Fruit fly (Drosophila melanogaster) whole organism, wandering third instar larva: ENCODE data around the gene CG12783.

Experiments used
- Abd-B ChIP-seq: fragments of >200 bp; optimal IDR thresholded peaks from 2 replicates; lab custom pipeline; 2017; ENCODE audit warnings: missing biosample characterization, missing genetic modification characterization
- CG32264 ChIP-seq: fragments of 200-800 bp; sonication (Bioruptor generic); optimal IDR thresholded peaks from 2 replicates; lab custom pipeline; 2016; ENCODE audit warnings: missing biosample characterization, missing genetic modification characterization
- CG9705 ChIP-seq: fragments of 200-800 bp; sonication (Bioruptor generic); optimal IDR thresholded peaks from 2 replicates; lab custom pipeline; 2018; ENCODE audit warnings: missing biosample characterization, mild to moderate bottlenecking, missing genetic modification characterization
- CrebA ChIP-seq: fragments of 200-800 bp; sonication (Bioruptor generic); optimal IDR thresholded peaks from 2 replicates; lab custom pipeline; 2016; ENCODE audit warnings: missing biosample characterization, mild to moderate bottlenecking, missing genetic modification characterization, borderline replicate concordance
- Dfd ChIP-seq: fragments of >200 bp; optimal IDR thresholded peaks from 2 replicates; lab custom pipeline; 2017; ENCODE audit warnings: missing biosample characterization, missing genetic modification characterization
- Dif ChIP-seq: fragments of 200-275, 200-300 bp; sonication (Bioruptor generic); optimal IDR thresholded peaks from 2 replicates; lab custom pipeline; 2018; ENCODE audit warnings: missing biosample characterization, missing genetic modification characterization; ENCODE audit not compliant: partially characterized antibody
- Hnf4 ChIP-seq: fragments of 200-800 bp; sonication (Bioruptor generic); optimal IDR thresholded peaks from 2 replicates; lab custom pipeline; 2016; ENCODE audit warnings: missing biosample characterization, mild to moderate bottlenecking, missing genetic modification characterization
- Hr78 ChIP-seq: fragments of >200 bp; optimal IDR thresholded peaks from 2 replicates; lab custom pipeline; 2017; ENCODE audit warnings: missing biosample characterization, missing genetic modification characterization
- Hr83 ChIP-seq: fragments of 200-300 bp; sonication (Bioruptor generic); optimal IDR thresholded peaks from 2 replicates; lab custom pipeline; 2016; ENCODE audit warnings: missing biosample characterization, mild to moderate bottlenecking, missing genetic modification characterization, moderate library complexity; ENCODE audit not compliant: poor library complexity, severe bottlenecking
- Jra ChIP-seq: sonication (Bioruptor generic); optimal IDR thresholded peaks from 2 replicates; lab custom pipeline; 2016; ENCODE audit warnings: missing biosample characterization, missing genetic modification characterization
- Mio ChIP-seq: sonication (Bioruptor generic); optimal IDR thresholded peaks from 2 replicates; lab custom pipeline; 2016; ENCODE audit warnings: missing biosample characterization, missing genetic modification characterization
- Myc ChIP-seq: fragments of >200 bp; optimal IDR thresholded peaks from 2 replicates; lab custom pipeline; 2017
- N ChIP-seq: fragments of >200 bp; optimal IDR thresholded peaks from 2 replicates; lab custom pipeline; 2018; ENCODE audit warnings: missing biosample characterization, missing external identifiers, missing genetic modification characterization
- Rel ChIP-seq, 2 experiments: fragments of 200-800 bp; sonication (Bioruptor generic) in 1 of 2; optimal IDR thresholded peaks; 2 replicates in 1 of 2; 3 replicates in 1 of 2; lab custom pipeline; 2016 to 2019; ENCODE audit warnings: mild to moderate bottlenecking in 2 of 2, missing biosample characterization in 2 of 2, missing genetic modification characterization in 2 of 2, moderate library complexity in 1 of 2
- Sp1 ChIP-seq: fragments of 200-800 bp; sonication (Bioruptor generic); optimal IDR thresholded peaks from 3 replicates; lab custom pipeline; 2019; ENCODE audit warnings: missing biosample characterization, mild to moderate bottlenecking, missing genetic modification characterization, moderate library complexity
- Vsx2 ChIP-seq: fragments of 200-300, 225-300 bp; sonication (Bioruptor generic); optimal IDR thresholded peaks from 2 replicates; lab custom pipeline; 2018; ENCODE audit warnings: missing biosample characterization, missing genetic modification characterization; ENCODE audit not compliant: partially characterized antibody
- br ChIP-seq: fragments of 200-800 bp; sonication (Bioruptor generic); optimal IDR thresholded peaks from 2 replicates; lab custom pipeline; 2016; ENCODE audit warnings: missing biosample characterization, missing genetic modification characterization
- brk ChIP-seq: fragments of 200-800 bp; sonication (Bioruptor generic); optimal IDR thresholded peaks from 2 replicates; lab custom pipeline; 2016; ENCODE audit warnings: missing biosample characterization, mild to moderate bottlenecking, missing genetic modification characterization
- dl ChIP-seq, 2 experiments: fragments of 175-275, 200-275 bp in 1 of 2; fragments of 200-275 bp in 1 of 2; sonication (Bioruptor generic); optimal IDR thresholded peaks; lab custom pipeline; 2018; ENCODE audit warnings: mild to moderate bottlenecking in 2 of 2, missing biosample characterization in 2 of 2, missing genetic modification characterization in 2 of 2, moderate library complexity in 2 of 2; ENCODE audit not compliant: partially characterized antibody in 2 of 2, insufficient read depth in 1 of 2
- dmrt93B ChIP-seq: fragments of 200-800 bp; sonication (Bioruptor generic); optimal IDR thresholded peaks from 2 replicates; lab custom pipeline; 2018; ENCODE audit warnings: missing biosample characterization, mild to moderate bottlenecking, missing genetic modification characterization
- dsf ChIP-seq: sonication (Bioruptor generic); optimal IDR thresholded peaks from 2 replicates; lab custom pipeline; 2016; ENCODE audit warnings: missing biosample characterization, missing genetic modification characterization, borderline replicate concordance
- ey ChIP-seq: fragments of 200-800 bp; sonication (Bioruptor generic); optimal IDR thresholded peaks from 2 replicates; lab custom pipeline; 2016; ENCODE audit warnings: missing biosample characterization, missing genetic modification characterization
- foxo ChIP-seq, 2 experiments: fragments of 200-800 bp; sonication (Bioruptor generic); optimal IDR thresholded peaks; 2 replicates in 1 of 2; 3 replicates in 1 of 2; lab custom pipeline; 2016 to 2017; ENCODE audit warnings: missing biosample characterization in 2 of 2, missing genetic modification characterization in 2 of 2
- fru ChIP-seq: fragments of 200-800 bp; sonication (Bioruptor generic); optimal IDR thresholded peaks from 3 replicates; lab custom pipeline; 2016; ENCODE audit warnings: missing biosample characterization, mild to moderate bottlenecking, missing genetic modification characterization
- h ChIP-seq: fragments of 200-800 bp; sonication (Bioruptor generic); optimal IDR thresholded peaks from 3 replicates; lab custom pipeline; 2016; ENCODE audit warnings: missing biosample characterization, mild to moderate bottlenecking, missing genetic modification characterization
- jim ChIP-seq: fragments of 175-275, 200-325 bp; sonication (Bioruptor generic); optimal IDR thresholded peaks from 2 replicates; lab custom pipeline; 2016; ENCODE audit warnings: missing biosample characterization, mild to moderate bottlenecking, missing genetic modification characterization
- lola ChIP-seq: fragments of >200 bp; optimal IDR thresholded peaks from 2 replicates; lab custom pipeline; 2017; ENCODE audit warnings: missing biosample characterization, missing genetic modification characterization
- pan ChIP-seq: fragments of >200 bp; optimal IDR thresholded peaks from 2 replicates; lab custom pipeline; 2017
- psq ChIP-seq: fragments of 200-800 bp; sonication (Bioruptor generic); optimal IDR thresholded peaks from 3 replicates; lab custom pipeline; 2017; ENCODE audit warnings: missing biosample characterization, mild to moderate bottlenecking, missing genetic modification characterization, moderate library complexity
- rgr ChIP-seq: fragments of 200-800 bp; sonication (Bioruptor generic); optimal IDR thresholded peaks from 3 replicates; lab custom pipeline; 2016; ENCODE audit warnings: missing biosample characterization, mild to moderate bottlenecking, missing genetic modification characterization
- sage ChIP-seq: fragments of 200-800 bp; sonication (Bioruptor generic); optimal IDR thresholded peaks from 2 replicates; lab custom pipeline; 2016; ENCODE audit warnings: missing biosample characterization, mild to moderate bottlenecking, missing genetic modification characterization
- sv ChIP-seq: fragments of 200-800 bp; sonication (Bioruptor generic); optimal IDR thresholded peaks from 3 replicates; lab custom pipeline; 2016; ENCODE audit warnings: missing biosample characterization, missing genetic modification characterization
- tai ChIP-seq: sonication (Bioruptor generic); optimal IDR thresholded peaks from 2 replicates; lab custom pipeline; 2016; ENCODE audit warnings: missing biosample characterization, missing genetic modification characterization
- usp ChIP-seq: fragments of >200 bp; optimal IDR thresholded peaks from 2 replicates; lab custom pipeline; 2017; ENCODE audit warnings: missing biosample characterization, missing genetic modification characterization
- woc ChIP-seq: sonication (Bioruptor generic); optimal IDR thresholded peaks from 2 replicates; lab custom pipeline; 2016; ENCODE audit warnings: missing biosample characterization, mild to moderate bottlenecking, missing genetic modification characterization

The CG12783 gene

DNA sequence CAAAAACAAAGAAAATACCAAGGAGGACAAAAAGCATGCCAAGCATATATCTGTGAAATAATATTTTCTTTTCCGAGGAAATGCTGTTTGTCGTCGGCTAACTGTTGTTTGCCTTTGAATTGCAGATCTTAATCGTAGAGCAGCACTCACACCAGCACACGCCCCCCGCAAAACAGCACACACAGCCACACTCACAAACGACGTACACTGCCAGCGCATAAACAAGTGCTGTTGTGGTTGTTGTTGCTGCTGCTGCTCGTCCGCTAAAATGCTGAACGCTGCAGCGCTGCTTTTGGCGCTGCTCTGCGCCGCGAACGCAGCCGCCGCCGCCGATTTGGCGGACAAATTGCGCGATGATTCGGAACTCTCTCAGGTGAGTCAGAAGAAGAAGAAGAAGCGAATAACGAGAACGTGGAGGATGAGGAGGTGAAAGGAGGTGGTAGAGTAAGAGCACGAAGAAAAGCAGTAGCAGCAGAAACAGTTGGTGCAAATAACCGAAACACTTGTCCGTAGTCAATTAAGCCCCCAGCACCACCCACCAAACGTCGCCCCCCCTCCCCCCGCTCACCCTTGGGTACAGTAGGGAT, 12.7 kb upstream of the CG12783 start:
- TF ChIP-seq psq (GFP tag; lab: Kevin White, UChicago) (peak; percentile 67), Jra (peak; percentile 76), woc (GFP tag; lab: Kevin White, UChicago) (no peak)

DNA sequence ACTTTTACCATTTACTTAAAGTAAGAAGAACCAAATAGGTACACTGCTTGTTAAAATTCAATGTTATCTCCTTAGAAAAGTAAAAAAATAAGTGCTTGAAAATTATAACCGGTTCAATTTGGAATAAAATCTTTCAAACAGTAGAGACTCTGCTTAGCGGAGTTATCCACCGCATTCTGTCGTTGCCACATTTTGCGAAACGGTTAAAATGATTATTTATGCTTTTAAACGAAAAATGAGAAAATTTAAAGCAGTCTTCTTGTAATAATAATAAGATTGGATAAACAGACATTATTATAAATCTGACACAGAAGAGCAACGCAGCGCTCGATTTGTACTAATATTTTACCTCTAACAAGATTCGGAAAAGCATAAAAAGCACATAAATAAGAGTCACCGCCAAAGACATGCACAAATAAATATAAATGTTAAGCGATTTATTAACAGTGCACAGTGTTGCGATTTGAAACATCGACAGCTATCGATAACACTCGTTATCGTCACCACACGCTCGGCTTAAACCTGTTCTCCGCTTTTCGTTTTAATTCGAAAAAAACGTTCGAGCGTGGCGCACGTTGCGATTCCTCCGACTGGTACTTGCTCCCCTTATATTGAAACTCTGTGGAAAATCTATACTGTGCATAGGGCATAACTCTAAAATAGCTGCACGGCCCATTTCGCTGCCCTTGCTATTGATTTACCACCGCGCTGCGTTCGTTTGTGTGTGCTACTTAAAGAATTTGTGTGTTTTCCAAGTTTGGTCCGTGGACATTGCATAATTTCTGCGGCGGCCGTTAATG, 11.8 kb upstream of the CG12783 start, which contains the start of gene Fas1:
Gene Fas1 (plus strand): TSS at position 489 of the 800 bp plus-strand sequence.
- TF ChIP-seq Vsx2 = peak; percentile 28
- no peak for TF ChIP-seq psq (GFP tag; lab: Kevin White, UChicago)
- no peak for TF ChIP-seq CG32264
- peak; percentile 21 for TF ChIP-seq woc (GFP tag; lab: Kevin White, UChicago)
- TF ChIP-seq sage (GFP tag; lab: Kevin White, UChicago) = peak; percentile 4
- no peak for TF ChIP-seq ey (GFP tag; lab: Kevin White, UChicago)
- no peak for TF ChIP-seq CrebA (GFP tag; lab: Kevin White, UChicago)
- TF ChIP-seq Abd-B = no peak
- TF ChIP-seq Dif = peak; percentile 6
- TF ChIP-seq Hr78 (GFP tag; lab: Kevin White, UChicago) = no peak
- no peak for TF ChIP-seq usp (GFP tag; lab: Kevin White, UChicago)
- peak; percentile 26 for TF ChIP-seq sv (GFP tag; lab: Kevin White, UChicago)
- TF ChIP-seq dmrt93B = no peak
- peak; percentile 56 for TF ChIP-seq fru (GFP tag; lab: Kevin White, UChicago)
- no peak for TF ChIP-seq CG9705
- TF ChIP-seq br (GFP tag; lab: Kevin White, UChicago) = no peak
- TF ChIP-seq Myc (lab: Kevin White, UChicago) = peak; percentile 47
- no peak for TF ChIP-seq Hr83 (GFP tag; lab: Kevin White, UChicago)
- no peak for TF ChIP-seq Mio (GFP tag; lab: Kevin White, UChicago)
- TF ChIP-seq dsf (GFP tag; lab: Kevin White, UChicago) = no peak
- TF ChIP-seq Rel (GFP tag; optimal IDR thresholded peaks at IDR 0.05; lab: Kevin White, UChicago) = no peak
- TF ChIP-seq Rel (tag; optimal IDR thresholded peaks at IDR 0.05; lab: Kevin White, UChicago) = no peak
- no peak for TF ChIP-seq jim
- no peak for TF ChIP-seq Dfd (GFP tag; lab: Kevin White, UChicago)

DNA sequence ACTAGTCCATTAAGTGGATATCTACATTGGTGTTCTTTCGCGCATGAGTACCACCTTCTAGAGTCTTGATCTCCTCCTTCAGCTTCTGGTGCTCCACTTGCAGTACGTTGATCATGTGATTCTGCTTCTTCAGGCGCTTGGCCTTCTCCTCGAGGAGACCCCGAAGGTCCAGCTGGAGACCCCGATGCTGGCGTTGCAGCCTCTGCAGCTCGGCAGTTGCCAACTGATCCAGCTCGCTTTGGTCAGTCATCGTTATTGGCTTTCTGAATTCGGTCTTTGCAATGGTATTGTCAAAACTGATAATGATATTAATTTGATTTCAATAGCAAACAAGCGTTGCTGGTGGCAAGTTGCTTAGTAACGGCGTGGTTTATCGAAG, 11.2 kb upstream of the CG12783 start, which contains the start of gene Ccdc114:
Gene Ccdc114 (minus strand): TSS at position 347 of the 379 bp plus-strand sequence.
- TF ChIP-seq Hr83 (GFP tag; lab: Kevin White, UChicago) = no peak
- TF ChIP-seq br (GFP tag; lab: Kevin White, UChicago) = no peak
- no peak for TF ChIP-seq Mio (GFP tag; lab: Kevin White, UChicago)
- TF ChIP-seq foxo (GFP tag; optimal IDR thresholded peaks at IDR 0.05; lab: Kevin White, UChicago) = no peak
- no peak for TF ChIP-seq pan (lab: Kevin White, UChicago)
- TF ChIP-seq Vsx2 = no peak
- TF ChIP-seq CG32264 = no peak
- no peak for TF ChIP-seq Jra

DNA sequence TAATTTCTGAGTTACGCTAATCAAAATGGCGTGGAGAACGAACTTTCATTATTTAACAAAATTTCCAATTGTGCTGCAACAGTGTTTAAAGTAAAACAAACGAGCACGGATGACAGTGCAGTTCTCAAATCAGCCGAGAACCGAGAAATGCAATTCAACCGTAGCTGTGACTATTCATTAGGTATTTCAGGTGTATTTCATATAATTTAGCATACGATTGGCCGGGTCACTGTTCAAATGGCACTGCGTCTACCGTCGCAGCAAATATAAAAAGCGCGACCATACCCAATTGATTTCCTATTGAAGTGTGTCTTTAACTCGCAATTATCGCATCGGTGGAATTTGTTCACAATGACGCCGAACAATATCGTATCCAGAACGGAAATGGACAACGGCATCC, 7.3 kb upstream of the CG12783 start, which contains the start of gene CG14893:
Gene CG14893 (plus strand): TSS at position 301 of the 400 bp plus-strand sequence.
- TF ChIP-seq foxo (GFP tag; optimal IDR thresholded peaks at IDR 0.05; lab: Kevin White, UChicago) (no peak), Mio (GFP tag; lab: Kevin White, UChicago) (no peak), psq (GFP tag; lab: Kevin White, UChicago) (no peak)

DNA sequence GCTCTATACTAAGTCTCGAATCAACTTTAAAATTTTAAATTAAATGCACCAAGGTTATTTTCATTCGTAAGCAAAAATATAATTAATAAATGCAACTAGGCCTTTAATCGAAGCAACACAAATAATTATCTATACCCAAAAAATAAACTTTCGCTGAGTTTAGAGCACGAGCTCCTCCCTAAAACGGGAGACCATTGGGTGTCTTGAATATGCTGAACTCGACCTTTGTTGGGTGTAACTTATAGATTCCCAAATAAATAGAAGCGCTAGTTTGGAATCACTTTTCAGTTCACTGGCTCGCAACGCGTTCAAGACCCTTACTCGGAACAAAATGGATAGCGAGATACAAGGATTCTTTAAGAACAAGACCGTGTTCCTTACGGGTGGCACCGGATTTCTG, 4.5 kb upstream of the CG12783 start, which contains the start of gene CG17560:
Gene CG17560 (plus strand): TSS at position 301 of the 400 bp plus-strand sequence.
- TF ChIP-seq dsf (GFP tag; lab: Kevin White, UChicago) (no peak), Dfd (GFP tag; lab: Kevin White, UChicago) (no peak), usp (GFP tag; lab: Kevin White, UChicago) (no peak), woc (GFP tag; lab: Kevin White, UChicago) (no peak), pan (lab: Kevin White, UChicago) (no peak), fru (GFP tag; lab: Kevin White, UChicago) (no peak), CG9705 (no peak), brk (GFP tag; lab: Kevin White, UChicago) (no peak), rgr (GFP tag; lab: Kevin White, UChicago) (no peak), Hr78 (GFP tag; lab: Kevin White, UChicago) (no peak), tai (no peak), lola (GFP tag; lab: Kevin White, UChicago) (no peak), Sp1 (GFP tag; lab: Kevin White, UChicago) (no peak), Rel (GFP tag; optimal IDR thresholded peaks at IDR 0.05; lab: Kevin White, UChicago) (no peak), Rel (tag; optimal IDR thresholded peaks at IDR 0.05; lab: Kevin White, UChicago) (no peak), sage (GFP tag; lab: Kevin White, UChicago) (no peak), dl (GFP tag; optimal IDR thresholded peaks at IDR 0.05; lab: Kevin White, UChicago; ENCODE audit: insufficient read depth in 1 of 2, partially characterized antibody in 2 of 2) (no peak), h (GFP tag; lab: Kevin White, UChicago) (no peak), Hnf4 (GFP tag; lab: Kevin White, UChicago) (no peak), N (GFP tag; lab: Kevin White, UChicago) (no peak)
